Worm (Caenorhabditis elegans) whole organism, early embryonic: ENCODE data around the gene srh-190.

Experiments
- ama-1 ChIP-seq: fragments of 150-350 bp; optimal IDR thresholded peaks from 2 replicates; lab custom pipeline; 2014
- ceh-36 ChIP-seq: sonication (generic microtip); optimal IDR thresholded peaks from 2 replicates; lab custom pipeline; 2016; ENCODE audit warnings: missing genetic modification characterization, inconsistent platforms, missing compliant biosample characterization
- hnd-1 ChIP-seq: sonication (generic microtip); optimal IDR thresholded peaks from 2 replicates; lab custom pipeline; 2016; ENCODE audit warnings: missing genetic modification characterization, missing compliant biosample characterization
- pes-1 ChIP-seq: fragments of 200-800 bp; sonication (Bioruptor generic); IDR thresholded peaks from 2 replicates; pipeline ENCODE4 v1.3.6; 2022; ENCODE audit warnings: missing genetic modification reagents, missing genetic modification characterization, missing compliant biosample characterization
- scrt-1 ChIP-seq: fragments of 200-800 bp; sonication (Bioruptor generic); IDR thresholded peaks from 2 replicates; pipeline ENCODE4 v1.3.6; 2022; ENCODE audit warnings: missing genetic modification characterization, missing compliant biosample characterization
- sea-1 ChIP-seq: fragments of 200-800 bp; sonication (Bioruptor generic); conservative IDR thresholded peaks from 2 replicates; pipeline ENCODE4 v1.3.6; 2022; ENCODE audit warnings: missing genetic modification characterization, missing compliant biosample characterization
- tra-4 ChIP-seq: sonication (generic microtip); optimal IDR thresholded peaks from 2 replicates; lab custom pipeline; 2017; ENCODE audit warnings: missing genetic modification characterization, missing compliant biosample characterization

DNA sequence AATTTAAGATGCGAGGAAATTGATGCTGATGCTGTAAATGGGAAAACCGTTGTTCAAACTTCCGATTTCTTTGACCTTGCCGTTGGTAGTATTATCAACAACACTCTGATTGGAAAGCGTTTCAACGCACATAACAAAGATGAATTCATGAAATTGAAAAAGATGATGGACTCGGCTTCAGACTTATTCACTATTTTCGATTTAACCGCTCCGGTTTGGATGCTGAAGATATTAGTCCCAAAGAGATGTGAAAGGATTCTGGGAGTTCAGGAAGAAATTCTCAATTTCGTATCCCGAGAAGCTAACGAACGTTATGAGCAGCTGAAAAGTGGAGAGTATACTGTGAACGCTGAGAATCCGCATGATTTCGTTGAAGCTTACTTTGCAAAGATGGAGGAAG lies 40.5 kb downstream of the srh-190 start:
- no peak for TF ChIP-seq ama-1 (lab: Kevin White, UChicago)
- no peak for TF ChIP-seq hnd-1 (tag; lab: Kevin White, UChicago)
- TF ChIP-seq ceh-36 (tag; lab: Kevin White, UChicago) = no peak
- no peak for TF ChIP-seq sea-1 (GFP tag; lab: Robert Waterston, UW)
- TF ChIP-seq scrt-1 = no peak
- no peak for TF ChIP-seq tra-4 (tag; lab: Kevin White, UChicago)
- no peak for TF ChIP-seq pes-1 (GFP tag; lab: Robert Waterston, UW)
